Worm (Caenorhabditis elegans) whole organism, L4/young adult: ENCODE measurements around the gene C05D9.7.

ENCODE experiments used
- dao-5 ChIP-seq: sonication (generic microtip); optimal IDR thresholded peaks from 2 replicates; lab custom pipeline; 2016; ENCODE audit warnings: missing genotype, missing genetic modification characterization, moderate library complexity, missing compliant biosample characterization
- him-1 ChIP-seq: sonication (generic microtip); optimal IDR thresholded peaks from 2 replicates; lab custom pipeline; 2016; ENCODE audit warnings: missing genotype, missing genetic modification reagents, missing genetic modification characterization, missing compliant biosample characterization

ce11 chrX:1148438-1148837 lies 29.2 kb upstream of the C05D9.7 start, which contains the start of the genes R193.2 and R193.6:
- TF ChIP-seq him-1 (tag; lab: Kevin White, UChicago), result no peak
- TF ChIP-seq dao-5, result no peak
